Worm (Caenorhabditis elegans) whole organism, L4 larva: Measurements from ENCODE around the gene ret-1.

Experiments used
- F37D6.2 ChIP-seq: sonication (generic microtip); optimal IDR thresholded peaks from 2 replicates; lab custom pipeline; 2016; ENCODE audit warnings: mild to moderate bottlenecking, missing genetic modification characterization, missing compliant biosample characterization
- T20F7.1 ChIP-seq: fragments of 200-800 bp; sonication (Bioruptor generic); optimal IDR thresholded peaks from 2 replicates; lab custom pipeline; 2018; ENCODE audit warnings: mild to moderate bottlenecking, missing genetic modification characterization, missing compliant biosample characterization
- T26A8.4 ChIP-seq: fragments of 200-800 bp; sonication (Bioruptor generic); IDR thresholded peaks from 2 replicates; pipeline ENCODE4 v1.3.6; 2022; ENCODE audit warnings: missing genetic modification characterization, missing compliant biosample characterization
- Y105C5A.15 ChIP-seq: fragments of 200-800 bp; sonication (Bioruptor generic); IDR thresholded peaks from 2 replicates; pipeline ENCODE4 v1.3.6; 2022; ENCODE audit warnings: missing genetic modification characterization, missing compliant biosample characterization
- Y5F2A.4 ChIP-seq: fragments of 200-800 bp; sonication (Bioruptor generic); optimal IDR thresholded peaks from 2 replicates; lab custom pipeline; 2018; ENCODE audit warnings: mild to moderate bottlenecking, missing genetic modification characterization, missing compliant biosample characterization
- ZK337.2 ChIP-seq: fragments of 200-800 bp; sonication (Bioruptor generic); IDR thresholded peaks from 2 replicates; pipeline ENCODE4 v1.3.6; 2022; ENCODE audit warnings: missing genetic modification reagents, missing genetic modification characterization, missing compliant biosample characterization
- aha-1 ChIP-seq: fragments of 150-350 bp; peaks from one replicate; lab custom pipeline; 2014; ENCODE audit warnings: missing biosample characterization, missing genetic modification characterization
- daf-16 ChIP-seq, 3 experiments: sonication (generic microtip); optimal IDR thresholded peaks; 2 replicates each; lab custom pipeline; 2016 to 2017; ENCODE audit warnings: missing genetic modification characterization in 3 of 3, missing genetic modification reagents in 3 of 3, mild to moderate bottlenecking in 2 of 3, missing compliant biosample characterization in 2 of 3, missing biosample characterization in 1 of 3, moderate library complexity in 1 of 3
- daf-8 ChIP-seq: fragments of 200-800 bp; sonication (Bioruptor generic); IDR thresholded peaks from 2 replicates; pipeline ENCODE4 v1.3.6; 2022; ENCODE audit warnings: missing genetic modification characterization, missing compliant biosample characterization
- dmd-6 ChIP-seq: fragments of 200-800 bp; sonication (Bioruptor generic); IDR thresholded peaks from 2 replicates; pipeline ENCODE4 v1.3.6; 2022; ENCODE audit warnings: missing genetic modification reagents, missing genetic modification characterization, missing compliant biosample characterization
- dve-1 ChIP-seq: sonication (generic microtip); optimal IDR thresholded peaks from 2 replicates; lab custom pipeline; 2017; ENCODE audit warnings: antibody characterized with exemption, mild to moderate bottlenecking, missing genetic modification characterization, missing compliant biosample characterization; ENCODE audit not compliant: insufficient read depth
- egl-43 ChIP-seq: fragments of 200-800 bp; sonication (Bioruptor generic); IDR thresholded peaks from 2 replicates; pipeline ENCODE4 v1.3.6; 2022; ENCODE audit warnings: missing genetic modification reagents, missing genetic modification characterization, missing compliant biosample characterization
- fos-1 ChIP-seq: fragments of 150-350 bp; optimal IDR thresholded peaks from 2 replicates; lab custom pipeline; 2014; ENCODE audit warnings: missing biosample characterization, missing genetic modification characterization
- gei-8 ChIP-seq: fragments of 200-800 bp; sonication (Bioruptor generic); optimal IDR thresholded peaks from 2 replicates; lab custom pipeline; 2018; ENCODE audit warnings: mild to moderate bottlenecking, missing genetic modification characterization, missing compliant biosample characterization
- hif-1 ChIP-seq, 2 experiments: sonication (generic microtip); optimal IDR thresholded peaks; 2 replicates each; lab custom pipeline; 2016 to 2017; ENCODE audit warnings: missing compliant biosample characterization in 2 of 2, missing genetic modification characterization in 2 of 2, missing genetic modification reagents in 2 of 2, missing genotype in 2 of 2, mild to moderate bottlenecking in 1 of 2
- hlh-11 ChIP-seq: fragments of 200-800 bp; sonication (Bioruptor generic); optimal IDR thresholded peaks from 2 replicates; lab custom pipeline; 2018; ENCODE audit warnings: mild to moderate bottlenecking, missing genetic modification characterization, missing compliant biosample characterization
- hlh-30 ChIP-seq: sonication (generic microtip); optimal IDR thresholded peaks from 2 replicates; lab custom pipeline; 2017; ENCODE audit warnings: antibody characterized with exemption, mild to moderate bottlenecking, missing genetic modification characterization, missing compliant biosample characterization; ENCODE audit not compliant: insufficient read depth
- jun-1 ChIP-seq: fragments of 150-350 bp; optimal IDR thresholded peaks from 2 replicates; lab custom pipeline; 2014; ENCODE audit warnings: missing biosample characterization, missing genetic modification reagents, missing genetic modification characterization
- lim-7 ChIP-seq: fragments of 200-800 bp; sonication (Bioruptor generic); IDR thresholded peaks from 2 replicates; pipeline ENCODE4 v1.3.6; 2022; ENCODE audit warnings: missing genetic modification characterization, missing compliant biosample characterization
- lin-38 ChIP-seq: fragments of 200-800 bp; sonication (Bioruptor generic); IDR thresholded peaks from 2 replicates; pipeline ENCODE4 v1.3.6; 2022; ENCODE audit warnings: missing genetic modification reagents, missing genetic modification characterization, missing compliant biosample characterization
- lsy-2 ChIP-seq, 2 experiments: fragments of 150-350 bp in 1 of 2; sonication (generic microtip) in 1 of 2; optimal IDR thresholded peaks; 2 replicates each; lab custom pipeline; 2014 to 2017; ENCODE audit warnings: missing biosample characterization in 2 of 2, missing genetic modification characterization in 2 of 2
- mdl-1 ChIP-seq, 2 experiments: fragments of 150-350 bp in 1 of 2; sonication (generic microtip) in 1 of 2; optimal IDR thresholded peaks; 2 replicates each; lab custom pipeline; 2014 to 2017; ENCODE audit warnings: missing biosample characterization in 2 of 2, missing genetic modification characterization in 2 of 2
- mdt-29 ChIP-seq: fragments of 200-800 bp; sonication (Bioruptor generic); IDR thresholded peaks from 2 replicates; pipeline ENCODE4 v1.3.6; 2022; ENCODE audit warnings: missing genetic modification reagents, missing genetic modification characterization, missing compliant biosample characterization
- mes-2 ChIP-seq: sonication (generic microtip); optimal IDR thresholded peaks from 2 replicates; lab custom pipeline; 2016; ENCODE audit warnings: missing genotype, mild to moderate bottlenecking, missing genetic modification characterization, missing compliant biosample characterization; ENCODE audit not compliant: poor library complexity, severe bottlenecking
- mxl-2 ChIP-seq: fragments of 200-800 bp; sonication (Bioruptor generic); conservative IDR thresholded peaks from 2 replicates; pipeline ENCODE4 v1.3.6; 2022; ENCODE audit warnings: missing genetic modification reagents, missing genetic modification characterization, missing compliant biosample characterization
- nhr-102 ChIP-seq: sonication (generic microtip); optimal IDR thresholded peaks from 2 replicates; lab custom pipeline; 2016; ENCODE audit warnings: mild to moderate bottlenecking, missing genetic modification characterization, moderate library complexity, missing compliant biosample characterization
- nhr-11 ChIP-seq: fragments of 150-350 bp; optimal IDR thresholded peaks from 2 replicates; lab custom pipeline; 2014; ENCODE audit warnings: missing biosample characterization, missing genetic modification characterization
- nhr-28 ChIP-seq: fragments of 150-350 bp; optimal IDR thresholded peaks from 2 replicates; lab custom pipeline; 2014; ENCODE audit warnings: missing biosample characterization, missing genetic modification characterization
- nhr-41 ChIP-seq: fragments of 200-800 bp; sonication (Bioruptor generic); IDR thresholded peaks from 2 replicates; pipeline ENCODE4 v1.3.6; 2022; ENCODE audit warnings: missing genetic modification reagents, missing genetic modification characterization, missing compliant biosample characterization
- nhr-48 ChIP-seq: sonication (generic microtip); optimal IDR thresholded peaks from 2 replicates; lab custom pipeline; 2016; ENCODE audit warnings: mild to moderate bottlenecking, missing genetic modification characterization, missing compliant biosample characterization
- pha-4 ChIP-seq, 2 experiments: fragments of 150-350 bp in 1 of 2; fragments of 200-800 bp in 1 of 2; sonication (Bioruptor generic) in 1 of 2; IDR thresholded peaks in 1 of 2; optimal IDR thresholded peaks in 1 of 2; 2 replicates each; pipeline versions ENCODE4 v1.3.6 to Lab custom; 2014 to 2022; ENCODE audit warnings: missing genetic modification characterization in 2 of 2, missing genetic modification reagents in 2 of 2, missing biosample characterization in 1 of 2, missing compliant biosample characterization in 1 of 2
- pqm-1 ChIP-seq: sonication (generic microtip); optimal IDR thresholded peaks from 2 replicates; lab custom pipeline; 2017; ENCODE audit warnings: missing biosample characterization, missing genetic modification characterization
- rbr-2 ChIP-seq: sonication (generic microtip); optimal IDR thresholded peaks from 2 replicates; lab custom pipeline; 2016; ENCODE audit warnings: missing genotype, missing genetic modification characterization, missing compliant biosample characterization
- sdz-12 ChIP-seq: fragments of 200-800 bp; sonication (Bioruptor generic); optimal IDR thresholded peaks from 2 replicates; lab custom pipeline; 2018; ENCODE audit warnings: mild to moderate bottlenecking, missing genetic modification characterization, missing compliant biosample characterization
- snpc-1.2 ChIP-seq: fragments of 200-800 bp; sonication (Bioruptor generic); IDR thresholded peaks from 2 replicates; pipeline ENCODE4 v1.3.6; 2022; ENCODE audit warnings: missing genetic modification reagents, missing genetic modification characterization, missing compliant biosample characterization
- snpc-4 ChIP-seq: fragments of 150-350 bp; optimal IDR thresholded peaks from 2 replicates; lab custom pipeline; 2014; ENCODE audit warnings: missing biosample characterization, missing genetic modification characterization
- spr-1 ChIP-seq: sonication (generic microtip); optimal IDR thresholded peaks from 2 replicates; lab custom pipeline; 2016; ENCODE audit warnings: mild to moderate bottlenecking, missing genetic modification characterization, missing compliant biosample characterization
- spr-3 ChIP-seq: fragments of 200-800 bp; sonication (Bioruptor generic); optimal IDR thresholded peaks from 2 replicates; lab custom pipeline; 2018; ENCODE audit warnings: mild to moderate bottlenecking, missing genetic modification characterization, missing compliant biosample characterization
- tra-1 ChIP-seq: fragments of 200-800 bp; sonication (Bioruptor generic); IDR thresholded peaks from 2 replicates; pipeline ENCODE4 v1.3.6; 2022; ENCODE audit warnings: missing genetic modification reagents, missing genetic modification characterization, missing compliant biosample characterization
- unc-62 ChIP-seq, 3 experiments: fragments of 150-350 bp in 1 of 3; sonication (generic microtip); optimal IDR thresholded peaks in 2 of 3; peaks in 1 of 3; 1 replicate in 1 of 3; 2 replicates in 2 of 3; lab custom pipeline; 2014 to 2017; ENCODE audit warnings: missing biosample characterization in 3 of 3, missing genetic modification characterization in 3 of 3, missing genetic modification reagents in 3 of 3, missing genotype in 1 of 3
- zfp-3 ChIP-seq: fragments of 200-800 bp; sonication (Bioruptor generic); conservative IDR thresholded peaks from 2 replicates; pipeline ENCODE4 v1.3.6; 2022; ENCODE audit warnings: missing genetic modification reagents, missing genetic modification characterization, missing compliant biosample characterization
- zip-2 ChIP-seq: fragments of 150-350 bp; optimal IDR thresholded peaks from 2 replicates; lab custom pipeline; 2014; ENCODE audit warnings: missing biosample characterization, missing genetic modification characterization

ret-1 gene

ce11 chrV:14831460-14832120 lies 15.6 kb downstream of the ret-1 start:
- TF ChIP-seq daf-16 (GFP tag; optimal IDR thresholded peaks at IDR 0.05; lab: Kevin White, UChicago) (no peak), daf-16 (tag; optimal IDR thresholded peaks at IDR 0.05; lab: Kevin White, UChicago) (peak; percentile 63), spr-3 (GFP tag; lab: Kevin White, UChicago) (no peak), pha-4 (GFP tag; IDR thresholded peaks at IDR 0.05; lab: Robert Waterston, UW) (no peak), pha-4 (tag; optimal IDR thresholded peaks at IDR 0.05; lab: Kevin White, UChicago) (no peak), ZK337.2 (GFP tag; lab: Robert Waterston, UW) (no peak), hlh-30 (peak; percentile 55), snpc-1.2 (GFP tag; lab: Robert Waterston, UW) (no peak), daf-8 (GFP tag; lab: Robert Waterston, UW) (no peak), tra-1 (no peak), aha-1 (tag; lab: Kevin White, UChicago) (peak; percentile 44), mdl-1 (tag; optimal IDR thresholded peaks at IDR 0.05; lab: Kevin White, UChicago) (peak in 1 of 2 experiments; percentile 24), dmd-6 (GFP tag; lab: Robert Waterston, UW) (no peak), hlh-11 (tag; lab: Kevin White, UChicago) (peak; percentile 27), mdt-29 (0 out of 2 replicates have a peak, but pooled peaks have one; percentile 20), nhr-11 (tag; lab: Kevin White, UChicago) (peak; percentile 2), lsy-2 (tag; optimal IDR thresholded peaks at IDR 0.05; lab: Kevin White, UChicago) (peak in 1 of 2 experiments; percentile 36), nhr-28 (peak; percentile 33)

ce11 chrV:14830267-14831175 lies 16.7 kb downstream of the ret-1 start:
- TF ChIP-seq aha-1 (tag; lab: Kevin White, UChicago) (no peak), T26A8.4 (peak; percentile 73), hif-1 (tag; optimal IDR thresholded peaks at IDR 0.05; lab: Kevin White, UChicago) (no peak), T20F7.1 (GFP tag; lab: Kevin White, UChicago) (peak; percentile 54), nhr-102 (tag; lab: Kevin White, UChicago) (peak; percentile 39), egl-43 (GFP tag; lab: Robert Waterston, UW) (peak; percentile 25; the same call in 1 of the 2 replicates), Y105C5A.15 (GFP tag; lab: Robert Waterston, UW) (no peak), dve-1 (tag; lab: Kevin White, UChicago) (peak; percentile 73), pqm-1 (peak; percentile 80), nhr-48 (peak; percentile 62), hlh-30 (no peak), lin-38 (0 out of 2 replicates have a peak, but pooled peaks have one; percentile 6), mes-2 (tag; lab: Kevin White, UChicago) (peak; percentile 48), lim-7 (GFP tag; lab: Robert Waterston, UW) (no peak), daf-16 (GFP tag; optimal IDR thresholded peaks at IDR 0.05; lab: Kevin White, UChicago) (no peak), daf-16 (tag; optimal IDR thresholded peaks at IDR 0.05; lab: Kevin White, UChicago) (peak; percentile 88), jun-1 (tag; lab: Kevin White, UChicago) (no peak), dmd-6 (GFP tag; lab: Robert Waterston, UW) (peak; percentile 69), spr-1 (tag; lab: Kevin White, UChicago) (no peak), tra-1 (0 out of 2 replicates have a peak, but pooled peaks have one; percentile 38), mxl-2 (GFP tag; lab: Robert Waterston, UW) (no peak), fos-1 (tag; lab: Kevin White, UChicago) (no peak), nhr-41 (GFP tag; lab: Robert Waterston, UW) (no peak), sdz-12 (GFP tag; lab: Kevin White, UChicago) (peak; percentile 26), rbr-2 (tag; lab: Kevin White, UChicago) (peak; percentile 12), gei-8 (GFP tag; lab: Kevin White, UChicago) (no peak), snpc-4 (tag; lab: Kevin White, UChicago) (no peak), nhr-28 (peak; percentile 96), F37D6.2 (tag; lab: Kevin White, UChicago) (no peak), zfp-3 (GFP tag; lab: Robert Waterston, UW) (0 out of 2 replicates have a peak, but pooled peaks have one; percentile 35), Y5F2A.4 (GFP tag; lab: Kevin White, UChicago) (no peak), unc-62 (GFP tag; optimal IDR thresholded peaks at IDR 0.05 in 1 of 2; lab: Kevin White, UChicago) (peak in 1 of 2 experiments; percentile 58), unc-62 (tag; optimal IDR thresholded peaks at IDR 0.05; lab: Kevin White, UChicago) (no peak), zip-2 (tag; lab: Kevin White, UChicago) (no peak)
